Worm (Caenorhabditis elegans): ENCODE results near the gene Y37E11AM.2.

- TF ChIP-seq ama-1 (optimal IDR thresholded peaks at IDR 0.05) (no peak), hnd-1 (tag; optimal IDR thresholded peaks at IDR 0.05) (no peak), pes-1 (GFP tag; IDR thresholded peaks at IDR 0.05) (no peak), ceh-13 (GFP tag; optimal IDR thresholded peaks at IDR 0.05) (no peak), sea-1 (GFP tag; conservative IDR thresholded peaks at IDR 0.05) (no peak), F13C5.2 (tag; optimal IDR thresholded peaks at IDR 0.05) (no peak), scrt-1 (GFP tag; IDR thresholded peaks at IDR 0.05) (no peak), B0310.2 (tag; optimal IDR thresholded peaks at IDR 0.05) (no peak), flt-1 (GFP tag; IDR thresholded peaks at IDR 0.05) (no peak)
These were observed 40.2 kb upstream of the Y37E11AM.2 start for ce11 chrIV:3765457-3765856.

Data from whole organism, early embryonic.